Worm (Caenorhabditis elegans) whole organism, young adult: ENCODE data around the gene catp-2.
"Not testable (repeated sequence)": the region's sequence is repeated elsewhere in the genome, so short reads cannot be mapped to it uniquely, and the experiment has no call there.

Source experiments
- B0019.2 ChIP-seq: fragments of 200-800 bp; sonication (Bioruptor generic); conservative IDR thresholded peaks from 2 replicates; pipeline ENCODE4 v1.3.6; 2022; ENCODE audit warnings: missing genetic modification reagents, missing genetic modification characterization, missing compliant biosample characterization
- B0035.1 ChIP-seq: sonication (generic microtip); optimal IDR thresholded peaks from 2 replicates; lab custom pipeline; 2016; ENCODE audit warnings: missing genetic modification characterization, mild to moderate bottlenecking, missing compliant biosample characterization, missing genotype, missing genetic modification reagents
- F22D6.2 ChIP-seq: sonication (generic microtip); optimal IDR thresholded peaks from 2 replicates; lab custom pipeline; 2016; ENCODE audit warnings: mild to moderate bottlenecking, missing genetic modification characterization, missing compliant biosample characterization
- F33H1.4 ChIP-seq: fragments of 200-800 bp; sonication (Bioruptor generic); IDR thresholded peaks from 2 replicates; pipeline ENCODE4 v1.3.6; 2022; ENCODE audit warnings: missing genetic modification reagents, missing genetic modification characterization, missing compliant biosample characterization
- K11D2.4 ChIP-seq: fragments of 200-800 bp; sonication (Bioruptor generic); IDR thresholded peaks from 2 replicates; pipeline ENCODE4 v1.3.6; 2022; ENCODE audit warnings: missing genetic modification reagents, missing genetic modification characterization, missing compliant biosample characterization
- Y53G8AR.9 ChIP-seq: fragments of 200-800 bp; sonication (Bioruptor generic); conservative IDR thresholded peaks from 2 replicates; pipeline ENCODE4 v1.3.6; 2022; ENCODE audit warnings: missing genetic modification reagents, missing genetic modification characterization, missing compliant biosample characterization
- Y56A3A.18 ChIP-seq: fragments of 200-800 bp; sonication (Bioruptor generic); IDR thresholded peaks from 2 replicates; pipeline ENCODE4 v1.3.6; 2022; ENCODE audit warnings: missing genetic modification reagents, missing genetic modification characterization, missing compliant biosample characterization
- Y67H2A.10 ChIP-seq: fragments of 200-800 bp; sonication (Bioruptor generic); conservative IDR thresholded peaks from 2 replicates; pipeline ENCODE4 v1.3.6; 2022; ENCODE audit warnings: missing genetic modification reagents, missing genetic modification characterization, missing compliant biosample characterization
- ama-1 ChIP-seq, 3 experiments: fragments of 150-350 bp in 1 of 3; sonication (generic microtip) in 2 of 3; optimal IDR thresholded peaks; 2 replicates each; lab custom pipeline; 2014 to 2018; ENCODE audit warnings: missing biosample characterization in 2 of 3, missing genetic modification characterization in 2 of 3, missing genetic modification reagents in 2 of 3
- aptf-2 ChIP-seq: fragments of 200-800 bp; sonication (Bioruptor generic); conservative IDR thresholded peaks from 2 replicates; pipeline ENCODE4 v1.3.6; 2022; ENCODE audit warnings: missing genetic modification reagents, missing genetic modification characterization, missing compliant biosample characterization
- attf-5 ChIP-seq: fragments of 200-800 bp; sonication (Bioruptor generic); optimal IDR thresholded peaks from 2 replicates; lab custom pipeline; 2018; ENCODE audit warnings: mild to moderate bottlenecking, missing genetic modification characterization, missing compliant biosample characterization
- ccch-3 ChIP-seq: fragments of 200-800 bp; sonication (Bioruptor generic); optimal IDR thresholded peaks from 2 replicates; lab custom pipeline; 2018; ENCODE audit warnings: mild to moderate bottlenecking, missing genetic modification characterization, missing compliant biosample characterization
- cebp-2 ChIP-seq: fragments of 200-800 bp; sonication (Bioruptor generic); IDR thresholded peaks from 2 replicates; pipeline ENCODE4 v1.3.6; 2022; ENCODE audit warnings: missing genetic modification characterization, missing compliant biosample characterization
- ceh-40 ChIP-seq: fragments of 200-800 bp; sonication (Bioruptor generic); IDR thresholded peaks from 2 replicates; pipeline ENCODE4 v1.3.6; 2022; ENCODE audit warnings: missing genetic modification characterization, missing compliant biosample characterization
- ceh-79 ChIP-seq: sonication (generic microtip); optimal IDR thresholded peaks from 2 replicates; lab custom pipeline; 2017; ENCODE audit warnings: mild to moderate bottlenecking, missing genetic modification characterization, missing compliant biosample characterization
- ets-4 ChIP-seq: fragments of 200-800 bp; sonication (Bioruptor generic); optimal IDR thresholded peaks from 2 replicates; lab custom pipeline; 2018; ENCODE audit warnings: mild to moderate bottlenecking, missing genetic modification characterization, missing compliant biosample characterization
- hmg-1.2 ChIP-seq: fragments of 200-800 bp; sonication (Bioruptor generic); IDR thresholded peaks from 2 replicates; pipeline ENCODE4 v1.3.6; 2022; ENCODE audit warnings: missing genetic modification reagents, missing genetic modification characterization, missing compliant biosample characterization
- hsf-1 ChIP-seq: fragments of 200-800 bp; sonication (Bioruptor generic); IDR thresholded peaks from 2 replicates; pipeline ENCODE4 v1.3.6; 2022; ENCODE audit warnings: missing genetic modification reagents, missing genetic modification characterization, missing compliant biosample characterization
- lin-40 ChIP-seq: sonication (generic microtip); optimal IDR thresholded peaks from 2 replicates; lab custom pipeline; 2016; ENCODE audit warnings: missing genetic modification characterization, mild to moderate bottlenecking, missing compliant biosample characterization, missing genotype, missing genetic modification reagents
- lsy-27 ChIP-seq: sonication (generic microtip); optimal IDR thresholded peaks from 2 replicates; lab custom pipeline; 2017; ENCODE audit warnings: missing genetic modification characterization, mild to moderate bottlenecking, missing compliant biosample characterization, antibody characterized with exemption, missing genotype, borderline replicate concordance; ENCODE audit not compliant: insufficient read depth
- mel-28 ChIP-seq: sonication (generic microtip); optimal IDR thresholded peaks from 2 replicates; lab custom pipeline; 2016; ENCODE audit warnings: borderline replicate concordance, mild to moderate bottlenecking, missing genetic modification characterization, missing compliant biosample characterization
- pbrm-1 ChIP-seq: fragments of 200-800 bp; sonication (Bioruptor generic); IDR thresholded peaks from 2 replicates; pipeline ENCODE4 v1.3.6; 2022; ENCODE audit warnings: missing genetic modification reagents, missing genetic modification characterization, missing compliant biosample characterization
- sea-2 ChIP-seq: fragments of 200-800 bp; sonication (Bioruptor generic); IDR thresholded peaks from 2 replicates; pipeline ENCODE4 v1.3.6; 2022; ENCODE audit warnings: missing genetic modification characterization, missing compliant biosample characterization
- snpc-4 ChIP-seq, 5 experiments: fragments of 150-350 bp in 1 of 5; sonication (generic microtip) in 4 of 5; optimal IDR thresholded peaks; 2 replicates each; lab custom pipeline; 2014 to 2018; ENCODE audit warnings: missing genetic modification characterization in 5 of 5, missing biosample characterization in 3 of 5, antibody characterized with exemption in 2 of 5, mild to moderate bottlenecking in 2 of 5, missing compliant biosample characterization in 2 of 5, missing genotype in 2 of 5, moderate library complexity in 2 of 5, missing genetic modification reagents in 1 of 5
- somi-1 ChIP-seq: fragments of 200-800 bp; sonication (Bioruptor generic); optimal IDR thresholded peaks from 2 replicates; lab custom pipeline; 2018; ENCODE audit warnings: mild to moderate bottlenecking, missing genetic modification characterization, missing compliant biosample characterization
- zfh-2 ChIP-seq: fragments of 200-800 bp; sonication (Bioruptor generic); conservative IDR thresholded peaks from 2 replicates; pipeline ENCODE4 v1.3.6; 2022; ENCODE audit warnings: missing genetic modification reagents, missing genetic modification characterization, missing compliant biosample characterization
- ztf-18 ChIP-seq: sonication (generic microtip); optimal IDR thresholded peaks from 2 replicates; lab custom pipeline; 2016; ENCODE audit warnings: missing genotype, mild to moderate bottlenecking, missing genetic modification characterization, missing compliant biosample characterization

Gene catp-2

DNA sequence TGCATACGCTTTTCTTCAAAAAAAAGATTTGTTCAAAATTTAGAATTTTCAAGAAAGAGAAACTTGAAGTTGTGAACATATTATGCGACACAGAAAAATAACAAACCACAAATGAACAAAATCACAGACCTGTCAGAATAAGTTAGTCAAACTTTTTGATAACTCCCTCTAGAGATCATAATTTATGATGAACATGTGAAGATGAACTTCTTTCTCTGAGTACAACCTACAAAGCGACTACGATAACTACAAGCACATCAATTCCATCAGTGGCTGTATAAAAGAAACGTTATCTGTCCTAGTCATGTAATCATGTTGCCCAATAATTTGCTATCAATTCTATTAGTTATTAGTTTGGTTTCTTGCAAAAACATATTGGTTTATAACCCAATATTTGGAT, 38.8 kb upstream of the catp-2 start, which contains the start of gene ugt-9:
Gene ugt-9, plus strand, starts transcription at position 305 of the 400 bp plus-strand sequence.
- TF ChIP-seq sea-2 (GFP tag; lab: Robert Waterston, UW) (no peak), cebp-2 (GFP tag; lab: Robert Waterston, UW) (no peak), snpc-4 (GFP tag; optimal IDR thresholded peaks at IDR 0.05; lab: Kevin White, UChicago) (no peak), snpc-4 (tag; optimal IDR thresholded peaks at IDR 0.05; lab: Kevin White, UChicago) (no peak), hmg-1.2 (GFP tag; lab: Robert Waterston, UW) (no peak), aptf-2 (GFP tag; lab: Robert Waterston, UW) (no peak), K11D2.4 (no peak), attf-5 (GFP tag; lab: Kevin White, UChicago) (no peak), ceh-40 (GFP tag; lab: Robert Waterston, UW) (no peak), F22D6.2 (tag; lab: Kevin White, UChicago) (no peak)
- TF ChIP-seq, all 124 proteins: peak for 0

DNA sequence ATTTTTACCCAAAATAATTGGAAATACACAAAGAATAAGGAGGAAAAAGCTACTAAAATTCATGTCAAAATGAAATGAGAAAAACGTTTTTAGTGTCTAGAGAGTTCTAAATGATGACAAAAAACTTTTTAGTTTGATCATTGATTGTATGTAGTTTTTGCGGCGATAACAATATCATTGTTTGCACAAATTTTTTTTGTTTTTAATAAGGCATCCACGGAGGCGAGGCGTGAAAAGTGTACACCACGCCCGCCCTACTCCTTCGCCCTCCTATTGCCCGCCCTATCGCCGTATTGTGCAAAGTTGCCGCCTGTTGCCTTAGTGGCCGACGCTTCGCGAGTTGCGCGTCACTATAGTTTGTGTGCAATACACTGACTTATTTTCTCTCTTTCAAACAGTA, 34.5 kb upstream of the catp-2 start, which contains the start of gene ugt-10:
Gene ugt-10, minus strand, starts transcription at position 101 of the 400 bp plus-strand sequence.
- TF ChIP-seq snpc-4 (GFP tag; optimal IDR thresholded peaks at IDR 0.05; lab: Kevin White, UChicago): not testable (repeated sequence)
- TF ChIP-seq snpc-4 (tag; optimal IDR thresholded peaks at IDR 0.05; lab: Kevin White, UChicago) (peak in 1 of 4 experiments; percentile 41), hmg-1.2 (GFP tag; lab: Robert Waterston, UW) (peak; percentile 62)
- TF ChIP-seq, all 124 proteins: peak for 2; not testable (repeated sequence) for 122

DNA sequence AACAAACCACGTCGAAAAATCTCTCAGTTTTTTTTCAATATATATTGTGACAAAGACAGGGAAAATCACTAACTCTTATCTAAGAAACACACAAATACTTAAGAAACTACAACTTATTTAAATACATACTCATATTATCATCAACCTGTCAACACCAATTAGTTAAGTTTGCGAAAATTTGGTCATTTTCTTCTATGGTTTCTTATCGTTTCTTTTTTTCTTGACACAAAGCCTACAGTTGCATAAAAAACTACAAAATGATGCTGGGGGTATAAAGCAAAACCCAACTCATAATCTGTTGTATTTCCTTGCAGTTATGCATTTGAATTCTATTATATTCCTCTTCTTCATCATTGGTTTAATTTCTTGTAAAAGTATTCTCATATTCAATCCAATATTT, 33.4 kb upstream of the catp-2 start, which contains the start of gene ugt-67:
Gene ugt-67, plus strand, starts transcription at position 301 of the 400 bp plus-strand sequence.
- TF ChIP-seq B0035.1 (tag; lab: Kevin White, UChicago) (no peak), mel-28 (tag; lab: Kevin White, UChicago) (no peak), hsf-1 (GFP tag; lab: Robert Waterston, UW) (no peak), ets-4 (GFP tag; lab: Kevin White, UChicago) (no peak), pbrm-1 (no peak), lsy-27 (tag; lab: Kevin White, UChicago) (no peak), Y53G8AR.9 (GFP tag; lab: Robert Waterston, UW) (no peak), somi-1 (GFP tag; lab: Kevin White, UChicago) (no peak), Y67H2A.10 (GFP tag; lab: Robert Waterston, UW) (no peak), F33H1.4 (GFP tag; lab: Robert Waterston, UW) (no peak), ztf-18 (tag; lab: Kevin White, UChicago) (no peak), ccch-3 (GFP tag; lab: Kevin White, UChicago) (no peak), B0019.2 (no peak), attf-5 (GFP tag; lab: Kevin White, UChicago) (no peak), Y56A3A.18 (GFP tag; lab: Robert Waterston, UW) (no peak)

DNA sequence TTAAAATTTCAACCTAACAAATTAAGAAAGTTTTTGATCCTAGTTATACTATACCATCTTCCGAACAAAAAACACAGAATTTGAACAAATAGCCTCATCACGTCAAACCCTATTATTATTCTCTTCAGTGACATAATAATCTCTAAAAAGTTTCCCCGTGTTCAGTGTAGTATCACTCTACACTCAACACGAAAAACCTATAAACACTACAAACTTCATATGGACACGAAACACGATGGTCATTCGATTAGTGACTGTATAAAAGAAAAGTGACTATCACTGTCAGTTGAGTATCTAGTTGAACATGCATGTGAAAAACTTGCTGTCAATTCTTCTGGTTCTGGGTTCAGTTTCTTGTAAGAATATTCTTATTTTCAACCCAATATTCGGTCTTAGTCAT, 30.8 kb upstream of the catp-2 start, which contains the start of gene ugt-8:
Gene ugt-8, plus strand, starts transcription at position 235 of the 400 bp plus-strand sequence.
- no peak for TF ChIP-seq ceh-79 (tag; lab: Kevin White, UChicago)

DNA sequence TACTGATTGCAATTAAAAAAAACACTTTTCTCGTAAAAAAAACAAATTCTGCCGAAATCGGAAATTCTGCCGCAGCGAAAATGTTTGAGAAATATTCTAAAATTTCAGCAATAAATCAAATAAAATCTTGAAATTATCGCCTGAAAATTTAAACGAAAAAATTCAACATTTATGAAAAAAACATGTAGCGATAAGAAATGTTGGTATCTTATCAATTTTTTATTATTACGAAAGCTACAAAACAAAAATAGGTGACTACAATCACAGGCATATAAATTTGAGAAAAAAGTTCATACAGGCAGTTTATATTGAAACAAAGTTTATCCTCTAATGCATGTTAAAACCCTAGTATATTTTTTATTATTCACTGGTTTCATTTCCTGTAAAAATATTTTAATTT, 28.6 kb upstream of the catp-2 start, which contains the start of gene ugt-14:
Gene ugt-14, plus strand, starts transcription at position 301 of the 400 bp plus-strand sequence.
- TF ChIP-seq attf-5 (GFP tag; lab: Kevin White, UChicago) (no peak), zfh-2 (GFP tag; lab: Robert Waterston, UW) (no peak), Y53G8AR.9 (GFP tag; lab: Robert Waterston, UW) (no peak), lin-40 (tag; lab: Kevin White, UChicago) (no peak)

DNA sequence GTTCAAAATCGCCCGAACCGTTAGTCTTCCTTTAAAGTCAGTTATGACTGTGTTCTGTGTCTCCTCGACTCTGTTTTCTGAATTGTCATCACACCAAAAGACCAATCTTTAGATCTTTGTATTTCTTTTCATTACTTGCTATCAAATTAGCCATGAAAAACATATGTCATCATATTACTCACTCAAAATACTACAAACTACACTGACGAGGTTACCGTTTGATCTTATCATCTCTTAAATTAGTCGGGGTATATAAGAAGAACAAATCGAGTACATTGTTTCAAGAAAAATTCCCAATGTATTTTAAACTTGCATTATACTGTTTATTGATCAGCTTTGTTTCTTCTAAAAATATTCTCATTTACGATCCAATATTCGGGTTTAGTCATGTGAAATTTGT, 25.9 kb upstream of the catp-2 start, which contains the start of gene ugt-13:
Gene ugt-13, plus strand, starts transcription at position 294 of the 400 bp plus-strand sequence.
- no peak for TF ChIP-seq ama-1 (optimal IDR thresholded peaks at IDR 0.05; lab: Kevin White, UChicago)
- no peak for TF ChIP-seq ama-1 (GFP tag; optimal IDR thresholded peaks at IDR 0.05; lab: Kevin White, UChicago)
- peak; percentile 7 for TF ChIP-seq lin-40 (tag; lab: Kevin White, UChicago)
